Fruit fly (Drosophila melanogaster): ENCODE measurements around the gene CG34242.

dm6 chr3L:12532220-12532619 is 1.6 kb upstream of the CG34242 start:
- TF ChIP-seq CG14711 (tag; optimal IDR thresholded peaks at IDR 0.05) (no peak), Crg-1 (GFP tag; optimal IDR thresholded peaks at IDR 0.05) (no peak), CG7045 (GFP tag; optimal IDR thresholded peaks at IDR 0.05) (no peak), CG5204 (GFP tag; optimal IDR thresholded peaks at IDR 0.05) (no peak), CG33017 (tag; optimal IDR thresholded peaks at IDR 0.05) (no peak), Mnt (GFP tag; optimal IDR thresholded peaks at IDR 0.05) (no peak), toe (GFP tag; optimal IDR thresholded peaks at IDR 0.05) (no peak), Hr96 (GFP tag; optimal IDR thresholded peaks at IDR 0.05) (no peak), bab1 (GFP tag; optimal IDR thresholded peaks at IDR 0.05) (no peak), kay (GFP tag; ENCODE audit: borderline replicate concordance) (no peak)

Data from whole organism, adult.